Fruit fly (Drosophila melanogaster): Measurements from ENCODE around the gene CG13996.

DNA sequence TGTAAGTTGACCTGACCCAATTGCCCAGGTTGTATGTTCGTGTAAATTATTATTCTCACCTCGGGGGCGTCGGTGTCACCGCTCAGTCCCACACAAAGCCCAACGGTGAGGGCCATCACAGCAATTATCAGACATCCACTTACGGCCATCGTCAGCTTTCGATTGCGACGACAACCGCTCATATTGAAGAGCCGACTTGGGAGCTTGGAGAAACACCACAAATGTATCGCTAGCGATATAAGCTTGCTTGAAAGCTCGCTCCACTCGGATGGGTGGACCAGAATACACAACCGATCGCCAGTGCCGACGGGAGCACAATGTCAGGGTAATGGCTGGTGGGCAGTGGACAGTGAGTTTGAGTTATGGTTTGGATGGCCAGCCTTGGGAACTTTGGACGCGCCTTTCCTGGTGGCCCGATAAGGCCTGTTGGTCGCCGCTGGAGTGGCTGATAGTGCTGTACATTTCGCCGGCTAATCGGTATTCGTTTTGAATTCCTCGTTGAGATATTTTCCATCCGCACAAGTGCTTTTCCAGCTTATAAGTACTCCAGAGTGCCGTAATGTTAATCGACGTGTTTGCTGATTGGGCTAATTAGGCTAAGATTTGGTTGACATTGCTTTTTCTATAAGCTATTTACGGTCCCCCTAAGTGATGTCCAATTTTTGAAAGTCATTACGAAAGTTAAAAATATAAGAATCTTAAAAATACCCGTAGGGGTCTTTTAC, 14.0 kb upstream of the CG13996 start, which contains the start of gene Gal:
- no peak for TF ChIP-seq Sox14 (GFP tag; optimal IDR thresholded peaks at IDR 0.05)
- no peak for TF ChIP-seq Sox102F (GFP tag; optimal IDR thresholded peaks at IDR 0.05)
- no peak for TF ChIP-seq topi (GFP tag; optimal IDR thresholded peaks at IDR 0.05)
- TF ChIP-seq Eip78C (GFP tag) = no peak
